Worm (Caenorhabditis elegans) whole organism, young adult: ENCODE data around the gene fbxb-99.

Experiments used
- B0019.2 ChIP-seq: fragments of 200-800 bp; sonication (Bioruptor generic); conservative IDR thresholded peaks from 2 replicates; pipeline ENCODE4 v1.3.6; 2022; ENCODE audit warnings: missing genetic modification reagents, missing genetic modification characterization, missing compliant biosample characterization
- B0035.1 ChIP-seq: sonication (generic microtip); optimal IDR thresholded peaks from 2 replicates; lab custom pipeline; 2016; ENCODE audit warnings: missing genetic modification characterization, mild to moderate bottlenecking, missing compliant biosample characterization, missing genotype, missing genetic modification reagents
- B0261.1 ChIP-seq: sonication (generic microtip); optimal IDR thresholded peaks from 2 replicates; lab custom pipeline; 2016; ENCODE audit warnings: mild to moderate bottlenecking, missing genetic modification characterization, moderate library complexity, missing compliant biosample characterization
- C06A6.2 ChIP-seq: fragments of 200-800 bp; sonication (Bioruptor generic); conservative IDR thresholded peaks from 2 replicates; pipeline ENCODE4 v1.3.6; 2022; ENCODE audit warnings: missing genetic modification characterization, missing compliant biosample characterization
- C17E4.6 ChIP-seq: fragments of 200-800 bp; sonication (Bioruptor generic); IDR thresholded peaks from 2 replicates; pipeline ENCODE4 v1.3.6; 2022; ENCODE audit warnings: missing genetic modification reagents, missing genetic modification characterization, missing compliant biosample characterization
- F22D6.2 ChIP-seq: sonication (generic microtip); optimal IDR thresholded peaks from 2 replicates; lab custom pipeline; 2016; ENCODE audit warnings: mild to moderate bottlenecking, missing genetic modification characterization, missing compliant biosample characterization
- F33H1.4 ChIP-seq: fragments of 200-800 bp; sonication (Bioruptor generic); IDR thresholded peaks from 2 replicates; pipeline ENCODE4 v1.3.6; 2022; ENCODE audit warnings: missing genetic modification reagents, missing genetic modification characterization, missing compliant biosample characterization
- F49E8.2 ChIP-seq: sonication (generic microtip); optimal IDR thresholded peaks from 3 replicates; lab custom pipeline; 2017; ENCODE audit warnings: missing genetic modification characterization, mild to moderate bottlenecking, missing compliant biosample characterization, antibody characterized with exemption, moderate library complexity; ENCODE audit not compliant: insufficient read depth
- K12H6.12 ChIP-seq: fragments of 200-800 bp; sonication (Bioruptor generic); optimal IDR thresholded peaks from 2 replicates; lab custom pipeline; 2018; ENCODE audit warnings: mild to moderate bottlenecking, missing genetic modification characterization, missing compliant biosample characterization
- Y53G8AR.9 ChIP-seq: fragments of 200-800 bp; sonication (Bioruptor generic); conservative IDR thresholded peaks from 2 replicates; pipeline ENCODE4 v1.3.6; 2022; ENCODE audit warnings: missing genetic modification reagents, missing genetic modification characterization, missing compliant biosample characterization
- Y79H2A.3 ChIP-seq: fragments of 200-800 bp; sonication (Bioruptor generic); conservative IDR thresholded peaks from 2 replicates; pipeline ENCODE4 v1.3.6; 2022; ENCODE audit warnings: missing genetic modification reagents, missing genetic modification characterization, missing compliant biosample characterization
- ZK185.1 ChIP-seq: sonication (generic microtip); optimal IDR thresholded peaks from 2 replicates; lab custom pipeline; 2016; ENCODE audit warnings: mild to moderate bottlenecking, missing genetic modification characterization, missing compliant biosample characterization; ENCODE audit not compliant: poor library complexity, severe bottlenecking
- aptf-2 ChIP-seq: fragments of 200-800 bp; sonication (Bioruptor generic); conservative IDR thresholded peaks from 2 replicates; pipeline ENCODE4 v1.3.6; 2022; ENCODE audit warnings: missing genetic modification reagents, missing genetic modification characterization, missing compliant biosample characterization
- atf-7 ChIP-seq: sonication (generic microtip); optimal IDR thresholded peaks from 2 replicates; lab custom pipeline; 2017; ENCODE audit warnings: mild to moderate bottlenecking, missing genetic modification characterization, missing compliant biosample characterization
- athp-1 ChIP-seq: sonication (generic microtip); optimal IDR thresholded peaks from 2 replicates; lab custom pipeline; 2017; ENCODE audit warnings: mild to moderate bottlenecking, missing genetic modification characterization, missing compliant biosample characterization
- attf-5 ChIP-seq: fragments of 200-800 bp; sonication (Bioruptor generic); optimal IDR thresholded peaks from 2 replicates; lab custom pipeline; 2018; ENCODE audit warnings: mild to moderate bottlenecking, missing genetic modification characterization, missing compliant biosample characterization
- attf-6 ChIP-seq: fragments of 200-800 bp; sonication (Bioruptor generic); IDR thresholded peaks from 2 replicates; pipeline ENCODE4 v1.3.6; 2022; ENCODE audit warnings: missing genetic modification reagents, missing genetic modification characterization, missing compliant biosample characterization
- bed-1 ChIP-seq: fragments of 200-800 bp; sonication (Bioruptor generic); IDR thresholded peaks from 2 replicates; pipeline ENCODE4 v1.3.6; 2022; ENCODE audit warnings: missing genetic modification reagents, missing genetic modification characterization, missing compliant biosample characterization
- bed-2 ChIP-seq: fragments of 200-800 bp; sonication (Bioruptor generic); IDR thresholded peaks from 2 replicates; pipeline ENCODE4 v1.3.6; 2022; ENCODE audit warnings: missing genetic modification reagents, missing genetic modification characterization, missing compliant biosample characterization
- ccch-3 ChIP-seq: fragments of 200-800 bp; sonication (Bioruptor generic); optimal IDR thresholded peaks from 2 replicates; lab custom pipeline; 2018; ENCODE audit warnings: mild to moderate bottlenecking, missing genetic modification characterization, missing compliant biosample characterization
- cebp-1 ChIP-seq, 2 experiments: fragments of 200-800 bp in 1 of 2; sonication (Bioruptor generic) in 1 of 2; sonication (generic microtip) in 1 of 2; IDR thresholded peaks in 1 of 2; optimal IDR thresholded peaks in 1 of 2; 2 replicates each; pipeline versions ENCODE4 v1.3.6 to Lab custom; 2017 to 2022; ENCODE audit warnings: missing compliant biosample characterization in 2 of 2, missing genetic modification characterization in 2 of 2, mild to moderate bottlenecking in 1 of 2, missing genetic modification reagents in 1 of 2, moderate library complexity in 1 of 2
- ceh-100 ChIP-seq: fragments of 200-800 bp; sonication (Bioruptor generic); IDR thresholded peaks from 2 replicates; pipeline ENCODE4 v1.3.6; 2022; ENCODE audit warnings: missing genetic modification reagents, missing genetic modification characterization, missing compliant biosample characterization
- ceh-79 ChIP-seq: sonication (generic microtip); optimal IDR thresholded peaks from 2 replicates; lab custom pipeline; 2017; ENCODE audit warnings: mild to moderate bottlenecking, missing genetic modification characterization, missing compliant biosample characterization
- gei-17 ChIP-seq: fragments of 200-800 bp; sonication (Bioruptor generic); optimal IDR thresholded peaks from 2 replicates; lab custom pipeline; 2018; ENCODE audit warnings: mild to moderate bottlenecking, missing genetic modification characterization, missing compliant biosample characterization
- let-526 ChIP-seq: fragments of 200-800 bp; sonication (Bioruptor generic); IDR thresholded peaks from 2 replicates; pipeline ENCODE4 v1.3.6; 2022; ENCODE audit warnings: missing genetic modification reagents, missing genetic modification characterization, missing compliant biosample characterization
- lin-54 ChIP-seq: fragments of 200-800 bp; sonication (Bioruptor generic); optimal IDR thresholded peaks from 2 replicates; lab custom pipeline; 2018; ENCODE audit warnings: mild to moderate bottlenecking, missing genetic modification characterization, missing compliant biosample characterization
- lir-1 ChIP-seq: fragments of 200-800 bp; sonication (Bioruptor generic); conservative IDR thresholded peaks from 2 replicates; pipeline ENCODE4 v1.3.6; 2022; ENCODE audit warnings: missing genetic modification reagents, missing genetic modification characterization, missing compliant biosample characterization
- lsl-1 ChIP-seq: fragments of 200-800 bp; sonication (Bioruptor generic); optimal IDR thresholded peaks from 2 replicates; lab custom pipeline; 2018; ENCODE audit warnings: mild to moderate bottlenecking, missing genetic modification characterization, moderate library complexity, missing compliant biosample characterization
- mel-28 ChIP-seq: sonication (generic microtip); optimal IDR thresholded peaks from 2 replicates; lab custom pipeline; 2016; ENCODE audit warnings: borderline replicate concordance, mild to moderate bottlenecking, missing genetic modification characterization, missing compliant biosample characterization
- mes-4 ChIP-seq: sonication (generic microtip); optimal IDR thresholded peaks from 2 replicates; lab custom pipeline; 2016; ENCODE audit warnings: missing genotype, missing genetic modification characterization, missing compliant biosample characterization
- nfya-1 ChIP-seq: sonication (generic microtip); optimal IDR thresholded peaks from 2 replicates; lab custom pipeline; 2017; ENCODE audit warnings: antibody characterized with exemption, missing compliant biosample characterization, missing genetic modification characterization, borderline replicate concordance; ENCODE audit not compliant: insufficient read depth
- nfya-2 ChIP-seq: fragments of 200-800 bp; sonication (Bioruptor generic); IDR thresholded peaks from 2 replicates; pipeline ENCODE4 v1.3.6; 2022; ENCODE audit warnings: missing genetic modification reagents, missing genetic modification characterization, missing compliant biosample characterization
- nhr-27 ChIP-seq: fragments of 200-800 bp; sonication (Bioruptor generic); optimal IDR thresholded peaks from 2 replicates; lab custom pipeline; 2018; ENCODE audit warnings: mild to moderate bottlenecking, missing genetic modification characterization, moderate library complexity, missing compliant biosample characterization
- nhr-80 ChIP-seq: sonication (generic microtip); optimal IDR thresholded peaks from 2 replicates; lab custom pipeline; 2016; ENCODE audit warnings: missing genetic modification characterization, missing compliant biosample characterization
- pha-4 ChIP-seq: fragments of 150-350 bp; sonication (generic microtip); optimal IDR thresholded peaks from 2 replicates; lab custom pipeline; 2014; ENCODE audit warnings: missing biosample characterization, missing genetic modification reagents, missing genetic modification characterization
- rpc-1 ChIP-seq, 2 experiments: fragments of 150-350 bp in 1 of 2; sonication (generic microtip) in 1 of 2; optimal IDR thresholded peaks; 2 replicates each; lab custom pipeline; 2014 to 2018; ENCODE audit warnings: missing biosample characterization in 1 of 2, missing genetic modification characterization in 1 of 2, missing genetic modification reagents in 1 of 2, missing genotype in 1 of 2
- snpc-1.3 ChIP-seq: sonication (generic microtip); optimal IDR thresholded peaks from 2 replicates; lab custom pipeline; 2017; ENCODE audit warnings: missing genetic modification characterization, mild to moderate bottlenecking, missing compliant biosample characterization, antibody characterized with exemption, moderate library complexity, missing genotype, missing genetic modification reagents; ENCODE audit not compliant: insufficient read depth
- somi-1 ChIP-seq: fragments of 200-800 bp; sonication (Bioruptor generic); optimal IDR thresholded peaks from 2 replicates; lab custom pipeline; 2018; ENCODE audit warnings: mild to moderate bottlenecking, missing genetic modification characterization, missing compliant biosample characterization
- tbp1 ChIP-seq: fragments of 200-800 bp; sonication (Bioruptor generic); optimal IDR thresholded peaks from 2 replicates; lab custom pipeline; 2018; ENCODE audit warnings: mild to moderate bottlenecking, missing genetic modification characterization, missing compliant biosample characterization
- unc-62 ChIP-seq: fragments of 150-350 bp; optimal IDR thresholded peaks from 2 replicates; lab custom pipeline; 2014; ENCODE audit warnings: missing biosample characterization, missing genetic modification reagents, missing genetic modification characterization
- xnd-1 ChIP-seq: sonication (generic microtip); optimal IDR thresholded peaks from 2 replicates; lab custom pipeline; 2016; ENCODE audit warnings: missing genotype, missing genetic modification reagents, missing genetic modification characterization, missing compliant biosample characterization
- zim-3 ChIP-seq: sonication (generic microtip); optimal IDR thresholded peaks from 2 replicates; lab custom pipeline; 2017; ENCODE audit warnings: mild to moderate bottlenecking, missing genetic modification characterization, moderate library complexity, missing compliant biosample characterization
- ztf-25 ChIP-seq: fragments of 200-800 bp; sonication (Bioruptor generic); IDR thresholded peaks from 2 replicates; pipeline ENCODE4 v1.3.6; 2022; ENCODE audit warnings: missing genetic modification reagents, missing genetic modification characterization, missing compliant biosample characterization
- ztf-28 ChIP-seq: fragments of 200-800 bp; sonication (Bioruptor generic); IDR thresholded peaks from 2 replicates; pipeline ENCODE4 v1.3.6; 2022; ENCODE audit warnings: missing genetic modification reagents, missing genetic modification characterization, missing compliant biosample characterization
- ztf-6 ChIP-seq: fragments of 200-800 bp; sonication (Bioruptor generic); IDR thresholded peaks from 2 replicates; pipeline ENCODE4 v1.3.6; 2022; ENCODE audit warnings: missing genetic modification reagents, missing genetic modification characterization, missing compliant biosample characterization

fbxb-99 gene

DNA sequence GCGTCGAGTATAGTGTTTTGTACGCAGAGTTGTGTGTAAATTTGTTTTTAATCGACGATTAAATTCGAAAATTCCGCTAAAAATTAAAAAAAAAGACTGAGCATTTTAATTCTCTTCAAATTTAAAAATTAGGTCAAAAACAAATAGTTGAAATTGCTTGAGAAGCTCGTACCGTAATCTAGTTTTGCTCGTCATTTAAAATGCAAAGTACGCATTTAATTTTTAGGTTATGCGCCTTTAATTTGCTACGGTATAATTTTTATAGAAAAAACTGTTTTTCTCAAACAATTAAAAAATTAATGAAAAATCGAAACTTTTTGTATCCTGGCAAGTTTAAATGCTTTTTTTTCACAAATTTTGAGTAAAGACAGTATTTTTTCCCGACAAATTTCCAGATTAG, 15.4 kb upstream of the fbxb-99 start (continued):
- TF ChIP-seq snpc-1.3 (peak; percentile 12), unc-62 (GFP tag; lab: Kevin White, UChicago) (no peak)

DNA sequence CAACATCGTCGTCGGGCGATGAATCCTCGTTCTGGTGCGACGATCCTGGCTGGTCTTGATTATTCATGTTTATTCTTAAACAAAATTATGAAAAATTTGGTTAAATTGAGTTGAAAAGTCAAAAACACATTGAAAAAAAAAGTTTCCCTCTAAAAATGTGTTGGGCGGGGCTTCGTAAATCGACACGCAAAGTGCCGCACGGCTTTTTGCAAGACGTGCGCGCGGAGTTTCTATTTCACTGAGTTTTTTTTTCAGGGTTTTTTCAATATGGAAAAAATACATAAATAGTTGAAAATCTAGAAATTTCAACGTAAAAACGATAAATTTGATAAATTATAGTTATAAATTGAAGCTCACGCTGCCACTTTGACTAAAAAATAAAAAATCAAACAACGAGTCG, 14.9 kb upstream of the fbxb-99 start, which contains the start of gene F54D10.5:
TSS of gene F54D10.5 (minus strand) at position 74 of the 400 bp plus-strand sequence.
- TF ChIP-seq B0035.1 (tag; lab: Kevin White, UChicago) (no peak), ccch-3 (GFP tag; lab: Kevin White, UChicago) (no peak), cebp-1 (GFP tag; IDR thresholded peaks at IDR 0.05; lab: Robert Waterston, UW) (no peak), cebp-1 (tag; optimal IDR thresholded peaks at IDR 0.05; lab: Kevin White, UChicago) (peak; percentile 53), mel-28 (tag; lab: Kevin White, UChicago) (no peak), Y79H2A.3 (no peak), B0019.2 (no peak), ceh-100 (GFP tag; lab: Robert Waterston, UW) (peak; percentile 26; the same call in 1 of the 2 replicates), nfya-2 (GFP tag; lab: Robert Waterston, UW) (no peak), ztf-6 (GFP tag; lab: Robert Waterston, UW) (no peak), somi-1 (GFP tag; lab: Kevin White, UChicago) (no peak), nhr-80 (no peak), ztf-25 (GFP tag; lab: Robert Waterston, UW) (no peak), mes-4 (no peak), athp-1 (no peak), pha-4 (no peak), C17E4.6 (no peak), let-526 (GFP tag; lab: Robert Waterston, UW) (no peak), C06A6.2 (GFP tag; lab: Robert Waterston, UW) (no peak; the same call in 1 of the 2 replicates), bed-1 (GFP tag; lab: Robert Waterston, UW) (no peak), ztf-28 (GFP tag; lab: Robert Waterston, UW) (no peak), zim-3 (tag; lab: Kevin White, UChicago) (no peak), F22D6.2 (tag; lab: Kevin White, UChicago) (no peak), tbp1 (peak; percentile 14), attf-5 (peak; percentile 25), atf-7 (tag; lab: Kevin White, UChicago) (no peak), lsl-1 (GFP tag; lab: Kevin White, UChicago) (no peak), K12H6.12 (no peak), attf-6 (no peak), F49E8.2 (tag; lab: Kevin White, UChicago) (no peak), unc-62 (GFP tag; lab: Kevin White, UChicago) (no peak), B0261.1 (no peak), nhr-27 (tag; lab: Kevin White, UChicago) (no peak), xnd-1 (tag; lab: Kevin White, UChicago) (no peak), aptf-2 (GFP tag; lab: Robert Waterston, UW) (no peak), lin-54 (GFP tag; lab: Kevin White, UChicago) (peak; percentile 68), ceh-79 (tag; lab: Kevin White, UChicago) (no peak), ZK185.1 (tag; lab: Kevin White, UChicago) (no peak), Y53G8AR.9 (GFP tag; lab: Robert Waterston, UW) (0 out of 2 replicates have a peak, but pooled peaks have one; percentile 14), bed-2 (GFP tag; lab: Robert Waterston, UW) (no peak), rpc-1 (optimal IDR thresholded peaks at IDR 0.05; lab: Kevin White, UChicago) (peak; percentile 25), rpc-1 (tag; optimal IDR thresholded peaks at IDR 0.05; lab: Kevin White, UChicago) (no peak), lir-1 (GFP tag; lab: Robert Waterston, UW) (no peak), gei-17 (GFP tag; lab: Kevin White, UChicago) (no peak), nfya-1 (tag; lab: Kevin White, UChicago) (no peak), F33H1.4 (peak; percentile 22; the same call in 1 of the 2 replicates)
